Fruit fly (Drosophila melanogaster) whole organism: Measurements from ENCODE around the gene CG4291.

Experiments used
- CG8478 ChIP-seq: fragments of >200 bp; optimal IDR thresholded peaks from 2 replicates; lab custom pipeline; 2018; ENCODE audit warnings: inconsistent platforms
- Dll ChIP-seq: fragments of >200 bp; optimal IDR thresholded peaks from 2 replicates; lab custom pipeline; 2017
- EcR ChIP-seq, 2 experiments: fragments of >200 bp; optimal IDR thresholded peaks; 2 replicates each; lab custom pipeline; 2017; ENCODE audit warnings: missing biosample characterization in 2 of 2, missing genetic modification characterization in 2 of 2, missing genetic modification reagents in 2 of 2
- pan ChIP-seq: fragments of >200 bp; optimal IDR thresholded peaks from 2 replicates; lab custom pipeline; 2017
- psq ChIP-seq: fragments of >200 bp; optimal IDR thresholded peaks from 2 replicates; lab custom pipeline; 2017
- usp ChIP-seq: fragments of >200 bp; optimal IDR thresholded peaks from 2 replicates; lab custom pipeline; 2017; ENCODE audit warnings: missing biosample characterization, missing genetic modification characterization, mixed read lengths

The CG4291 gene

DNA sequence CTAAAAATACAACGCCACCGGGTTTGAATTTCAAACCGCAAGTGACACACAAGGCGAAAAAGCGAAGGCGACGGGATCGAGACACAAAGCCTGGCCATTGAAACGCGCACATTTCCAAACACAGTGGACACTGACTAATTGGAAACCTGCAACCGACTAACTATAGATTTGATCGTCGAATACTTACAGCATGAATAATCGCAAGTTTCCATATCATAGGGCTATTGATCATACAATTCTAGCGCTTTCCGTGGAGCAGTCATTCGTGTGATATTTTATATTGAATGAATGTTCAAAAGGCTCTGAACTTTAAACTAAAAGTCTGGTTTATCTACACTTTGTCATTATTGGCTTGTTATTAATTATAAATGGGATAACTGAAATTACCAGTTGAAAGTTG lies 9.2 kb downstream of the CG4291 start:
- TF ChIP-seq pan (lab: Kevin White, UChicago) = peak; percentile 41
- no peak for TF ChIP-seq CG8478 (lab: Kevin White, UChicago)

DNA sequence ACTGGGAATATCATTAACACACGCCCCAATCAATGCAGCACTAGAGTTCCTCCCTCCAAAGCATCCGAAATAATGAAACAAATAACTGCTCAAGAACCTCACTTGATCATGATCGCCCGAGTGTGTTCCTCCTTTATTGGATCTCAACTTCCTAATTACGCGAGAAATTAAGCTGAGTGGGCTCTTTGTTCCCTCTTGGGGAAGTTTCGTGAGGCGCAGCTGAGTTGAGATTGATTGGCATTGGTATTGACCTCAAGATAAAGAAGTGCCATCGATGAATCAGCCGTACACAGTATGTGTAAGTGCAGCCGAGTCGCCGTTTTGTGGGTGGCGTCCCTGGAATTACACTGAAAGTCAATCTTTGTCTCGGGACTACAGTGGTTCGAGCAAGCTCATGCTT lies 9.7 kb downstream of the CG4291 start:
- TF ChIP-seq Dll (no peak), EcR (GFP tag; optimal IDR thresholded peaks at IDR 0.05; lab: Kevin White, UChicago) (no peak), CG8478 (lab: Kevin White, UChicago) (no peak), psq (no peak), pan (lab: Kevin White, UChicago) (no peak), usp (GFP tag; lab: Kevin White, UChicago) (no peak)

DNA sequence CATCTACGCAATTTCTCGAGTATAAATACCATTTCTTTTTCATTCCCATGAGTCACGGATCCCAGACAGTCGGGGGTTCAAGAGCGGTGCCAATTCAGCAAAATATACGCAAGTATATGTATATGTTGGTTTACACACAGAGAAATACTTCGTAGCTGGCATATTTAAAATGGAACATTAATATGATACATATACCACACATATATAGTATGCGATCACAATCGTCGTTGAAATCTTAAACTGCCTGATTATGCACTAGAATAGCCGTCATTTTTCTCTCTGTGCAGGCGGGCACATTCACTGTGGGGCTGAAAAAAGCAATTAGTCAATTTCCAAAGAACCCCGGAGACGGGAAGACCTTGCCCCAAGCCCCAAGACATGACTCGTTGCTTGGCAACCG lies 10.8 kb downstream of the CG4291 start:
- no peak for TF ChIP-seq usp (GFP tag; lab: Kevin White, UChicago)
- no peak for TF ChIP-seq EcR (GFP tag; optimal IDR thresholded peaks at IDR 0.05; lab: Kevin White, UChicago)
- TF ChIP-seq CG8478 (lab: Kevin White, UChicago) = no peak
- no peak for TF ChIP-seq pan (lab: Kevin White, UChicago)

DNA sequence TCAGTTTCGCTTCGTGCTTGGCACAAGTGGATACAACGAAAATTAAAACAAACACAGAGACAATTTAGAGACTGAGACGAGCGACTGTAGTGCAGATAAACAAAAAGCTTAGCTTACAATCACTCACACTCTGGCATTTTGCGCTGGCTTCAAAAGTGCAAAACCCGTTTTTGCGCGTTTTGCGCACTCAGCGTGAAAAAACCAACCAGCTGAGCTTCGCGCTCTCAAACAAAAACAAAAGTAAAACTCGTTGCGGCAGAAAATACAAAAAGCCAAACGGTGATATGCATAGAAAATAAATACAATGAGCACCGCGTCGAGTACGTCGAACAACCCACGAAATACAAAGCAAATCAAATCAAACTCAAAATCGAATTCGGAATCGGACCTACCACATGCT lies 11.8 kb downstream of the CG4291 start:
- TF ChIP-seq psq (no peak), usp (GFP tag; lab: Kevin White, UChicago) (no peak), CG8478 (lab: Kevin White, UChicago) (no peak), EcR (GFP tag; optimal IDR thresholded peaks at IDR 0.05; lab: Kevin White, UChicago) (no peak), pan (lab: Kevin White, UChicago) (no peak), Dll (no peak)

dm6 chr2L:840022-840421 lies 12.5 kb downstream of the CG4291 start:
- peak in 1 of 2 experiments; percentile 19 for TF ChIP-seq EcR (GFP tag; optimal IDR thresholded peaks at IDR 0.05; lab: Kevin White, UChicago)
- no peak for TF ChIP-seq psq

- TF ChIP-seq EcR (GFP tag; optimal IDR thresholded peaks at IDR 0.05; lab: Kevin White, UChicago) (no peak), Dll (no peak)
Measured at dm6 chr2L:838786-839185, 13.7 kb downstream of the CG4291 start.

dm6 chr2L:837989-838388 lies 14.5 kb downstream of the CG4291 start:
- no peak for TF ChIP-seq EcR (GFP tag; optimal IDR thresholded peaks at IDR 0.05; lab: Kevin White, UChicago)
- TF ChIP-seq pan (lab: Kevin White, UChicago) = peak; percentile 56

DNA sequence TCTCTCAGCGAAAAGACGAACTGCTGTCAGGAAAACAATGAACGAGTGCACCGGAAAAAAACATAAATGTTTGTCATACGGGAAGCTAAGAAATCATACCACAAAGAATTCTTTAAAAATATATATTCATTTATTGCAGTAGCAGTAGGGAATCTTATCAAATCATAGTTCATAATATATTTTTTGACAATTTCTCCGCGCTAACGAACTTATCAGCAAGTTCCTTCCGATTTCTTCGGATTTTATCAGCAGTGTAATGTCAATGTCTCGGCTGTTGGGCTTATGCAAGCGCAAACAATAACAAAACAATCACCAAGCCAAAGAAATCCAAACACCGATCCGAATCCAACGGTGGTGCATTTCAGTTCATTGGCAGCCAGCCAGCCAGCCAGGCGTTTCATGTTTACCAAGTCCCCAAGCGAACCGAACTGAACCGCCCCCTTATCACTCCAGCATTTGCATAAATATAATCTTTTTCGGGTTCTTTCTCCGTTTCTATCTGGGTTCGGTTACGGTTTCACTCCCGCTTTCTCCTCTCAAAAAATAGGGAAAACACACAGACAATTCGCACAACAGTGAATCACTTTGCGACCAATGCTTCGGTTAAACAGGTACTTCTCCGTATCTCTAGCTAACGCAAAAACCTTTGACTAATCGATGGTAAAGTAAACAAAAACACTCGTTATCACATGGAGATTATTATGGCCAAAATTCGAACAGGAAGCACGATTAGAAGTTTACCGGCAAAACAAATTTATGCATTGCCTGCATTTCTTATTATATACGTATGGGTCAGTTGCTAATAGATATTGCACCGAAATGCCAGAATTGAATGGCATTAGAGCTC lies 24.8 kb downstream of the CG4291 start:
- TF ChIP-seq Dll (no peak), EcR (GFP tag; optimal IDR thresholded peaks at IDR 0.05; lab: Kevin White, UChicago) (no peak), usp (GFP tag; lab: Kevin White, UChicago) (no peak), CG8478 (lab: Kevin White, UChicago) (no peak), pan (lab: Kevin White, UChicago) (no peak), psq (no peak)

DNA sequence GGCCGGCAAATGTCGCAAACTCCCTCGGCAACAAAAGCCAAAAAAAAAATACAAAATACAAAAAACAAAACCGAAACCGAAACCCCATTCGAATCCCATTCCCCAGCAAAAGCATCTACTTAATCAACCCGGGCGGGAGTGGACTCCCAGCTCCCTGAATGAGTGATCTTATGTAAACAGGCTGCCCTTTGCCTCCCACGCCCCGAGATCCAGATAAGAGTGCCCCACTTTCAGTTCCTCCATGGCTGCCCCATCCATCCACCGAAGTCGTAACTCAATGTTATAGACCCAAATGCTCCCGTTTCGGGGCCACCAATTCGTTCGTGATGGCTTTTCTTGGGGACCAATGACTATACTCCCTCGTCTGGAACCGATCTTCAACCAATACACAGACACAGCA lies 25.5 kb downstream of the CG4291 start:
- TF ChIP-seq pan (lab: Kevin White, UChicago) (no peak), EcR (GFP tag; optimal IDR thresholded peaks at IDR 0.05; lab: Kevin White, UChicago) (no peak), psq (no peak)

DNA sequence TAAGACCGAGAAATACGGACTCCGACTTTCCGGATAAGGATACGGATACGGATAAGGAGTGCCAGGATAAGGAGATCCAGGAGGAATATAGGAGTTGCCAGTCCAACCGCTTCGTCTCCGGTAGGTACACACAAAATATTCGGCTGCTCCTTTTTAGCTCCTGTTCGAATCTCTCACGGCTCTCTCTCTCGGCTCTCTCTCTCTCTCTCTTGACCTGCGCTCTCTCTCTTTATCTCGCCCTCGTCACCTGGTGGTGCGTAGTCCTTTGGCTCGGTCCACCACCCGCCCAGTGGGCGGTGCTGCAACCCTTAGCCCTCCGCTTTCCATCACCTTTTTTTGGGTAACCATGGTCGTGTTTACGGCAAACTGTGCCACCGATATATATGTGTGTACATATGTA lies 26.1 kb downstream of the CG4291 start:
- peak; percentile 46 for TF ChIP-seq Dll
- no peak for TF ChIP-seq usp (GFP tag; lab: Kevin White, UChicago)

dm6 chr2L:825768-826263 lies 26.7 kb downstream of the CG4291 start, which contains the start of the genes CG3862 and dock:
CG3862 (minus strand) TSS chr2L:825861.
dock (plus strand) TSS chr2L:825969.
- no peak for TF ChIP-seq Dll
- no peak for TF ChIP-seq usp (GFP tag; lab: Kevin White, UChicago)
- TF ChIP-seq pan (lab: Kevin White, UChicago) = no peak
- TF ChIP-seq EcR (GFP tag; optimal IDR thresholded peaks at IDR 0.05; lab: Kevin White, UChicago) = no peak
- TF ChIP-seq psq = no peak
- no peak for TF ChIP-seq CG8478 (lab: Kevin White, UChicago)

- no peak for TF ChIP-seq Dll
Measured at dm6 chr2L:821986-822711, 30.4 kb downstream of the CG4291 start.

DNA sequence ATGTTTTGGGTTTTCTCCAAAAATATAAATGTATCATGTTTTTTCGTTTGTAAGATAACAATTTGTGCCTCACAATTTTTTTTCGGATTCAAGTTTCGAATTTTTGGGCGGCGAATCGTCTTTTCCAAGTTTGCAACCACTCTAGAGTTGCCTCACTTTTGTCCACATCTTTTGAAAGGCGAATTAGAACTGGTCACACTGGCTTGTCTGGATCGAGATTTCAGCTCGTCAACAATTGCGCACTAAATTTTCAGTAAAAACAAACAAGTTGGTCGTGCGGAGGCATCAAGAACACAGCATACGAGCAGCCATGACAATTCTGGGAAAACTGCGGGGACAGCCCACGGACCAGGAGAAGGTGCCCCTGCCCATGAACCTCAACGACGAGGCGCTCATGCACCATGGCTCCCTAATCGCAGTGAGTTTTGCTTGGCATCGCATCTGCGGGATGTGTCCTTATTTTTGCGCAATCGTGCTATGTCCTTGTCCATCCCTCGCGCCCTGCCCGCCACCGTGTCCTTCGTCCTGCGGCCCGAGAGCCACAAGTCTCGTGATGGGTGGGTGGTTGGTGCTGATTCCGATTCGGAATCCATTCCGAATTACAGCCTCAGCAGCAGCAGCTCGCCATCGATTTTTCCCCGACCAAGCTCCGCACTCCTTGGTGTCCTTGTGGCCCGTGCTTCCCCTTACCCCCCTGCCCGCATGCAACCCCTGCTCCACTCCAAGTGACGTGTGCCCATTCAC lies 31.1 kb downstream of the CG4291 start, which contains the start of gene CG3662:
CG3662 (plus strand) TSS at position 48 of the 744 bp plus-strand sequence.
- no peak for TF ChIP-seq Dll
- no peak for TF ChIP-seq psq
- no peak for TF ChIP-seq EcR (GFP tag; optimal IDR thresholded peaks at IDR 0.05; lab: Kevin White, UChicago)
- TF ChIP-seq pan (lab: Kevin White, UChicago) = no peak
- no peak for TF ChIP-seq usp (GFP tag; lab: Kevin White, UChicago)
- TF ChIP-seq CG8478 (lab: Kevin White, UChicago) = no peak
